Worm (Caenorhabditis elegans): ENCODE measurements around the gene Y79H2A.3.

Gene Y79H2A.3

DNA sequence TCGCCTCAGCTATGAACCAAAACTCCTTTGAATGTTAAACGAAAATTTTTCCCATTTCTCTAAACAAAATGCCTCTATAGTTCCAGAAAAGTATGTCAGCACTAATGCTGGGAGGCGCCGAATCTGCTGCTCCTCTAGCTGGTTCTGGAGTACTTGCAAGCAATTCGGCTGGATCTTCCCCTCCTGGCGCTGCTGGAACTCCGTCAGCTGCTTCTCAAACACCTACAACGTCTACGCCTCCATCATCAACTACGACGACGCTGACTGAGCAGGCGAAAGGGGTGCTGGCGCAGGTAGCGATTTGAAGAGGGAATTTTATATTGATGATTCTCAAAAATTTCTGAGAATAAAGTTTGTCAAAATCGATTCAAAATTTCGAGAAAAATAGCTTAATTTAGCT is 69.6 kb downstream of the Y79H2A.3 start:
- TF ChIP-seq pqm-1 (tag; optimal IDR thresholded peaks at IDR 0.05) (no peak), blmp-1 (tag; optimal IDR thresholded peaks at IDR 0.05) (no peak), C16A3.4 (tag; optimal IDR thresholded peaks at IDR 0.05) (no peak), ceh-90 (tag; optimal IDR thresholded peaks at IDR 0.05) (no peak), rnt-1 (tag; optimal IDR thresholded peaks at IDR 0.05) (no peak), pax-3 (tag; optimal IDR thresholded peaks at IDR 0.05) (no peak), nhr-47 (tag; optimal IDR thresholded peaks at IDR 0.05) (no peak), elt-3 (tag; optimal IDR thresholded peaks at IDR 0.05) (no peak), unc-30 (tag; optimal IDR thresholded peaks at IDR 0.05) (no peak), nhr-71 (tag; optimal IDR thresholded peaks at IDR 0.05) (no peak), lin-15B (tag; optimal IDR thresholded peaks at IDR 0.05) (no peak), sptf-1 (tag; optimal IDR thresholded peaks at IDR 0.05) (no peak), nhr-77 (tag; optimal IDR thresholded peaks at IDR 0.05) (no peak), lin-13 (GFP tag; optimal IDR thresholded peaks at IDR 0.05) (no peak), mdl-1 (tag; optimal IDR thresholded peaks at IDR 0.05) (no peak), grh-1 (GFP tag; IDR thresholded peaks at IDR 0.05) (no peak)

DNA sequence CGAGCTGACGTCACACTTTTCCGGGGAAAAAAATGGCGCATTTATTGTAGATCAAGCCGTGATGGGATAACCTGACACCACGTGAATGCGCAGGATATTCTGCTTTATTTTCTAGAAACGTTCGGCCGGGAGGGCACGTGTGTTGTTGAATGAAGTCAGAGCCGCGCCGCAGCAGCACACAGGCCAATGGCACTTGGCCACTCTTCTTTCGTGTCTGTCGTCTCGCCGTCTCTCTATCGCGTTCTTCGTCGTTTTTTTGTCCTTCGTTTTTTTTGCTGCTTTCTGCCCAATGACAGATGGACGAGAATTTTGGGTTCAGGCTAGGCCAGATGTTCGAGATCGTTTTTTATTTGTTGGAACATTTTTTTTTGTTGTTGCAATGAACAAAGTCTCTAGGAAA is 70.6 kb downstream of the Y79H2A.3 start:
- no peak for TF ChIP-seq C16A3.4 (tag; optimal IDR thresholded peaks at IDR 0.05)
- no peak for TF ChIP-seq hlh-17 (GFP tag; optimal IDR thresholded peaks at IDR 0.05; ENCODE audit: borderline replicate concordance)
- TF ChIP-seq nhr-85 (tag), result peak; percentile 26
- peak; percentile 38 to 65 for TF ChIP-seq lin-35 (GFP tag; optimal IDR thresholded peaks at IDR 0.05)
- TF ChIP-seq unc-130 (tag; optimal IDR thresholded peaks at IDR 0.05), result no peak
- TF ChIP-seq lin-14 (GFP tag; optimal IDR thresholded peaks at IDR 0.05), result peak; percentile 91
- peak; percentile 32 for TF ChIP-seq mep-1 (tag; optimal IDR thresholded peaks at IDR 0.05)
- peak; percentile 67 for TF ChIP-seq pag-3 (tag; optimal IDR thresholded peaks at IDR 0.05; ENCODE audit: borderline replicate concordance, insufficient read depth)
- peak in 2 of 3 experiments; percentile 24 to 56 for TF ChIP-seq dpl-1 (GFP tag; optimal IDR thresholded peaks at IDR 0.05)
- peak in 1 of 3 experiments; percentile 50 for TF ChIP-seq ceh-82 (tag; optimal IDR thresholded peaks at IDR 0.05)
- TF ChIP-seq nhr-47 (tag; optimal IDR thresholded peaks at IDR 0.05), result peak; percentile 25
- TF ChIP-seq lsy-2 (tag; optimal IDR thresholded peaks at IDR 0.05), result peak in 1 of 2 experiments; percentile 58
- TF ChIP-seq fkh-8 (tag; optimal IDR thresholded peaks at IDR 0.05), result peak; percentile 51
- peak; percentile 44 for TF ChIP-seq lin-15B (tag; optimal IDR thresholded peaks at IDR 0.05)
- peak; percentile 26 to 52 for TF ChIP-seq efl-1 (optimal IDR thresholded peaks at IDR 0.05)
- TF ChIP-seq efl-1 (GFP tag; optimal IDR thresholded peaks at IDR 0.05 in 1 of 2), result peak in 1 of 2 experiments; percentile 18
- peak; percentile 23 for TF ChIP-seq skn-1 (tag; optimal IDR thresholded peaks at IDR 0.05)
- no peak for TF ChIP-seq unc-62 (GFP tag; optimal IDR thresholded peaks at IDR 0.05)
- peak; percentile 7 for TF ChIP-seq xbp-1 (tag; optimal IDR thresholded peaks at IDR 0.05)
- TF ChIP-seq mdl-1 (tag; optimal IDR thresholded peaks at IDR 0.05), result peak in 1 of 2 experiments; percentile 56
- no peak for TF ChIP-seq F16B12.6 (tag; optimal IDR thresholded peaks at IDR 0.05)
- TF ChIP-seq snu-23 (GFP tag; optimal IDR thresholded peaks at IDR 0.05), result peak; percentile 43
- peak; percentile 10 for TF ChIP-seq dsc-1 (tag; optimal IDR thresholded peaks at IDR 0.05)
- no peak for TF ChIP-seq ztf-4 (tag; optimal IDR thresholded peaks at IDR 0.05)

Measured in whole organism, L1 larva.